Worm (Caenorhabditis elegans): ENCODE measurements around the gene K09E9.3.

DNA sequence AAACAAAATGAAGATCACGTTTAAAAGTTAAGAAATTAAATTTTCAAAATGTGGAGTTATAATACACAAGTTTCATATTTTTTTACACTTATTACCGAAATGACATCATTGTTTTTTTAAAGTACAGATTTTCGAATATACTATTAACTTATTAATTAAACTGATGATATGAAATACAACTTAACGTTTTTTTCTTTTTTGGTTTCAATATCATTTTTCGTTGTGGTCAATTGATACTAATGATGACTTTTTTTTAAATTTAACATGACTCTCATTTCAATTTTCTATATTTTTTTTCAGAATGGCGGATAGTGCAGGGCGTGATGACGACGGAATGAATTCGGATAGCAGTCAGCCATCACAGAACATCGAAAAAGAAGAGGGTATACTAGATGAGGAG is 22.5 kb downstream of the K09E9.3 start, which contains the start of gene usp-33:
- TF ChIP-seq egrh-3 (GFP tag; IDR thresholded peaks at IDR 0.05) (no peak), B0035.1 (tag; optimal IDR thresholded peaks at IDR 0.05) (no peak), ama-1 (optimal IDR thresholded peaks at IDR 0.05) (no peak), ama-1 (GFP tag; optimal IDR thresholded peaks at IDR 0.05) (no peak), snpc-4 (GFP tag; optimal IDR thresholded peaks at IDR 0.05) (no peak), snpc-4 (tag; optimal IDR thresholded peaks at IDR 0.05) (no peak), sptf-2 (GFP tag; optimal IDR thresholded peaks at IDR 0.05) (no peak), F57C9.4 (tag; optimal IDR thresholded peaks at IDR 0.05) (no peak), bed-1 (GFP tag; IDR thresholded peaks at IDR 0.05) (no peak), nfya-1 (tag; optimal IDR thresholded peaks at IDR 0.05; ENCODE audit: borderline replicate concordance, insufficient read depth) (no peak), D2030.7 (GFP tag; IDR thresholded peaks at IDR 0.05) (no peak)
